Worm (Caenorhabditis elegans): Measurements from ENCODE around the gene dlc-3.
"Not testable (repeated sequence)": the region's sequence is repeated elsewhere in the genome, so short reads cannot be mapped to it uniquely, and the experiment has no call there.

Gene dlc-3

DNA sequence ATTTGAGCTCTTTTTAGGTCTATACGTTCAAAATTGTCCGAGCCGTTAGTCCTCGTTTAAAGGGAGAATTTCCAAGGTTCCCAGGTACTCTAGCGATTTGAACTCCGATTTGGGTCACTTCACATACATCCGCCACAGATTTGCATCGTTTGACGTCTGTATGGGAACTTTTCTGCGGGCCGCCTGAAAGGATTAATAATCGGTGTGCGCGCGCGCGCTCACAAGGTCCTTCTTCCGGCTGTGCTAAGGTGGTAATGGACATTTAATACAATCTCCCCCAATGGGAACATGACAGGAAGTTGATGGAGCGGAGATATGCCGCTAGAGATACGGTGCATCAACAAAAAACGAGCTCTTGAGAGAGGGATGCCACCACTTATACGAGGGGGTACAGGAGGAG is 24.2 kb upstream of the dlc-3 start:
- no peak for TF ChIP-seq flt-1 (GFP tag; IDR thresholded peaks at IDR 0.05)
- peak; percentile 63 for TF ChIP-seq ets-7 (tag; optimal IDR thresholded peaks at IDR 0.05)
- no peak for TF ChIP-seq ceh-36 (tag; optimal IDR thresholded peaks at IDR 0.05)

DNA sequence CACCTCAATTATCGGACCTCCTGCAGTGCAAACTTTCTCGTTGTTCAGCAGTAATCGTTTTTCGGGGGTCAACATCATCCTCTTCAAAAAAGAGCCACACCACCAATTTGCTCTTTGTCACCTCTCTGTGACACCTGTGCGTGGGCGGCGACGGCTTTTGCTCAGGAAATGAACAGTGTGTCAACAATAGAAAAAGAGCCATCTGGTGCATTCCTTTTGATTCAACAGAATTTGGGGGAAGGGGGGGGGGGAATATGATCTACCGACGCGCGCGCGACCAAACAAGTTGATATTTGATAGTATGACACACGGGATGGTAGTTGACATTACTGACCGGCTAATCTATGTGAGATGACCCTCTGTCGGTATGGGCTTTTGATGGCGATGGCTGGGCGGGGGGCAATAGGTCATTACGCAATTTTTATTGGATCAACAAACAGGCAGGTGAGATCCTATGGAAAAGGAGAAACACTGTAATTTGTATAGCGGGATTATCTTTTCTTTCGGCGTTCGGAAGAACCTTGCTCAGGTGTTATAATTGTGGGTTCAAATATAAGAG is 21.9 kb upstream of the dlc-3 start:
- TF ChIP-seq scrt-1 (GFP tag; IDR thresholded peaks at IDR 0.05): no peak
- TF ChIP-seq flt-1 (GFP tag; IDR thresholded peaks at IDR 0.05): 0 out of 2 replicates have a peak, but pooled peaks have one; percentile 17
- no peak for TF ChIP-seq tbx-11 (GFP tag; IDR thresholded peaks at IDR 0.05)
- TF ChIP-seq tra-4 (tag; optimal IDR thresholded peaks at IDR 0.05): no peak
- no peak for TF ChIP-seq hmbx-1 (tag; optimal IDR thresholded peaks at IDR 0.05)

DNA sequence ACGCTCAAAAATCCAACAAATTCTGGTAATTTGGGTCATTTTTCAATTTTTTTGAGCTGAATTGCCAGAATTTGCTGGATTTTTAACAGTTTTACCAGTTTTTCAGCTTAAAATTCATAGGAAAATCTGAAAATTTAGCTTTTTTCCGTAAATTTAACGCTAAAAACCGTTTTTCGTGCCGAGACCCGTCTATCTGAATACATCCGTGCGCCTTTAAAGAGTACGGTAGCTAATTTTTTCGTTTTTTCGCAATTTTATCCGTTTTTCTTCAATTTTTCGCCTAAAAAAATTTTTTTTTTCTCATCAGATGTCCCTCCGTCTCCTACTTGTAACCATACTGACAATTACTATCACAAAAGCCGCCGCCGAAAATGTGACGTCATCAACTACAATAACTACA is 20.3 kb upstream of the dlc-3 start, which contains the start of gene Y65A5A.2:
Y65A5A.2 (plus strand) TSS at position 308 of the 400 bp plus-strand sequence.
- TF ChIP-seq F13C5.2 (tag; optimal IDR thresholded peaks at IDR 0.05) (no peak), tra-4 (tag; optimal IDR thresholded peaks at IDR 0.05) (no peak), tbx-37 (GFP tag; conservative IDR thresholded peaks at IDR 0.05) (no peak), ceh-13 (GFP tag; optimal IDR thresholded peaks at IDR 0.05) (no peak), B0310.2 (tag; optimal IDR thresholded peaks at IDR 0.05) (no peak), sea-1 (GFP tag; conservative IDR thresholded peaks at IDR 0.05) (no peak), hmbx-1 (tag; optimal IDR thresholded peaks at IDR 0.05) (no peak), scrt-1 (GFP tag; IDR thresholded peaks at IDR 0.05) (no peak), ama-1 (optimal IDR thresholded peaks at IDR 0.05) (no peak), hmg-4 (GFP tag; optimal IDR thresholded peaks at IDR 0.05) (no peak), hnd-1 (tag; optimal IDR thresholded peaks at IDR 0.05) (no peak), tbx-11 (GFP tag; IDR thresholded peaks at IDR 0.05) (no peak), pes-1 (GFP tag; IDR thresholded peaks at IDR 0.05) (no peak), aly-1 (tag; optimal IDR thresholded peaks at IDR 0.05) (no peak)

- no peak for TF ChIP-seq aly-1 (tag; optimal IDR thresholded peaks at IDR 0.05)
- peak; percentile 74 for TF ChIP-seq pes-1 (GFP tag; IDR thresholded peaks at IDR 0.05)
- TF ChIP-seq sea-1 (GFP tag; conservative IDR thresholded peaks at IDR 0.05): 0 out of 2 replicates have a peak, but pooled peaks have one; percentile 9
- no peak for TF ChIP-seq ceh-36 (tag; optimal IDR thresholded peaks at IDR 0.05)
- TF ChIP-seq tbx-37 (GFP tag; conservative IDR thresholded peaks at IDR 0.05): peak; percentile 80
- peak; percentile 5 for TF ChIP-seq F13C5.2 (tag; optimal IDR thresholded peaks at IDR 0.05)
- TF ChIP-seq scrt-1 (GFP tag; IDR thresholded peaks at IDR 0.05): no peak
These were observed 16.7 kb upstream of the dlc-3 start for ce11 chrIV:16415100-16415973.

DNA sequence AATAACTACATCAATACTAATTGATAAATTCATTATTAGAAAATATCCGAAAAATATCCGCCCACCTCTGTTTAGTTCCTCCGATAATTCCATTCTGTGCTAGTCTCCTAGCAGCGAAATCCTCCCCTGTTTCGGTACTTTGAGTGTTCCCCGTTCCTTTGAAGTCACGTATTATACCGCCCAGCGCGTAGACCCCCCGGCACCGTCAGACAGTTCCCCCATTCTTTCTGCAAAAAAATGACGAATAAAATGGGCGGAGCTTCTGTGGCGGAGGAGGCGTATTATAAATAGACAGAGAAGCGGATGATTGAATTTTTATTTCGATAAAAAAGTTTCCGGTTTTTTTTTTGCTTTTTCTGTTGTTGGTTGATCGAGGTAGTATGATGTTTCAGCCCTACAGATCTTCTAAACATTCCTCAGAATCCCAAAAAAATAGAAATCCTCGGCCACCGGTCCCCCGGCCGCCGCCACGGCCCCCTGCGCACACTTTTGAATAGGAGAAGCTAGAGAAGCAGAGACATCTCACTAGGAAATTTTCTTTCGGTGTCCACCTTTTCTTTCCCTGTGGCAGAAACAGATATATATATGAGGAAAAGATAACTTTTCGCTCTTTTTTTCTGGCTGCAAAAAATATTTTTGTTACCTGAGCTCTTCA is 10.0 kb upstream of the dlc-3 start:
- TF ChIP-seq pes-1 (GFP tag; IDR thresholded peaks at IDR 0.05): no peak
- TF ChIP-seq hnd-1 (tag; optimal IDR thresholded peaks at IDR 0.05): no peak
- no peak for TF ChIP-seq ama-1 (optimal IDR thresholded peaks at IDR 0.05)
- TF ChIP-seq scrt-1 (GFP tag; IDR thresholded peaks at IDR 0.05): no peak
- TF ChIP-seq B0310.2 (tag; optimal IDR thresholded peaks at IDR 0.05): no peak
- no peak for TF ChIP-seq flt-1 (GFP tag; IDR thresholded peaks at IDR 0.05)
- no peak for TF ChIP-seq hmg-4 (GFP tag; optimal IDR thresholded peaks at IDR 0.05)
- TF ChIP-seq tra-4 (tag; optimal IDR thresholded peaks at IDR 0.05): no peak
- TF ChIP-seq ceh-36 (tag; optimal IDR thresholded peaks at IDR 0.05): no peak
- no peak for TF ChIP-seq aly-1 (tag; optimal IDR thresholded peaks at IDR 0.05)
- no peak for TF ChIP-seq ets-7 (tag; optimal IDR thresholded peaks at IDR 0.05)
- no peak for TF ChIP-seq tbx-37 (GFP tag; conservative IDR thresholded peaks at IDR 0.05)
- no peak for TF ChIP-seq hmbx-1 (tag; optimal IDR thresholded peaks at IDR 0.05)
- TF ChIP-seq ceh-13 (GFP tag; optimal IDR thresholded peaks at IDR 0.05): no peak
- no peak for TF ChIP-seq F13C5.2 (tag; optimal IDR thresholded peaks at IDR 0.05)
- no peak for TF ChIP-seq tbx-11 (GFP tag; IDR thresholded peaks at IDR 0.05)
- TF ChIP-seq sea-1 (GFP tag; conservative IDR thresholded peaks at IDR 0.05): no peak

ce11 chrIV:16424337-16424736 is 7.7 kb upstream of the dlc-3 start, which contains the start of gene Y10G11A.1:
Gene Y10G11A.1 (plus strand): TSS chrIV:16424637.
- TF ChIP-seq ceh-13 (GFP tag; optimal IDR thresholded peaks at IDR 0.05); B0310.2 (tag; optimal IDR thresholded peaks at IDR 0.05); tbx-11 (GFP tag; IDR thresholded peaks at IDR 0.05): not testable (repeated sequence)

DNA sequence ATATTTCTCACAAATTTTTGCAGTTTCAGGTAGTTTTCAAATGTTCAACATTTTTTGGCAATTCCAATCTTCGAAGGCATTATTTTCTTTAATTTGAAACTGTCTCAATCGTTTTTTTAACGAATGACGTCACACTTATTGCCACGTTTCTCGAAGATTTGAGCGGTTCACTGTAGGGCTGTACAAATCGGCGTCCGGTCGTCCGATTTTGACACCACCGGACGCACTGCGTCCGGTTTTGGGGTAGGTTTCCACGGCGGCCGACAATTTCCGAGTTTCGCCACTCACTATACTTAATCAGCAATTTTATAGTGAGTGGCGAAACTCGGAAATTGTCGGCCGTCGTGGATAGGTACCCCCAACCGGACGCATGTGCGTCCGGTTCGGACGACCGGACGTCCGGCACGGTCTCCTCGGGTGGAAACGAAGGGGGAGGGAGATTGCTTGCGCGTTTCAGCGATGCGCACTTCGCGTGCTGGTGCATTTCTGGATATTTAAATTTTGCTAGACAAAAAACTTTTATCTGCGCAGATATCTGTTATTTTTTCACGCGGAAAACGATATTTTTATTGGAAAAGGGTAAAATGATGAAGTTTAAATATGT is 8.5 kb downstream of the dlc-3 start:
- TF ChIP-seq pes-1 (GFP tag; IDR thresholded peaks at IDR 0.05): peak; percentile 49; the same call in 1 of the 2 replicates

- no peak for TF ChIP-seq pes-1 (GFP tag; IDR thresholded peaks at IDR 0.05)
- no peak for TF ChIP-seq ama-1 (optimal IDR thresholded peaks at IDR 0.05)
- no peak for TF ChIP-seq aly-1 (tag; optimal IDR thresholded peaks at IDR 0.05)
- no peak for TF ChIP-seq ceh-13 (GFP tag; optimal IDR thresholded peaks at IDR 0.05)
- no peak for TF ChIP-seq B0310.2 (tag; optimal IDR thresholded peaks at IDR 0.05)
- no peak for TF ChIP-seq ceh-36 (tag; optimal IDR thresholded peaks at IDR 0.05)
- no peak for TF ChIP-seq tra-4 (tag; optimal IDR thresholded peaks at IDR 0.05)
These were observed 10.9 kb downstream of the dlc-3 start, which contains the start of gene dlc-4 for ce11 chrIV:16442963-16443362. Gene dlc-4 (plus strand): TSS chrIV:16443263.

All from whole organism, early embryonic.